Fruit fly (Drosophila melanogaster) whole organism, prepupa: ENCODE results near the gene CG9175.
A peak's percentile ranks its signal among the peaks of the same experiment; 100 is the strongest.

Experiments used
- Blimp-1 ChIP-seq: fragments of 200-800 bp; sonication (Bioruptor generic); optimal IDR thresholded peaks from 3 replicates; lab custom pipeline; 2017; ENCODE audit warnings: missing biosample characterization, missing genetic modification characterization, mild to moderate bottlenecking, moderate library complexity, missing genetic modification reagents
- CG10631 ChIP-seq: fragments of 200-800 bp; sonication (Bioruptor generic); optimal IDR thresholded peaks from 2 replicates; lab custom pipeline; 2016; ENCODE audit warnings: missing biosample characterization, missing genetic modification characterization
- CG10669 ChIP-seq: fragments of 200-800 bp; sonication (Bioruptor generic); optimal IDR thresholded peaks from 3 replicates; lab custom pipeline; 2018; ENCODE audit warnings: missing biosample characterization, mild to moderate bottlenecking, missing genetic modification characterization, moderate library complexity
- CG11294 ChIP-seq: fragments of 200-800 bp; sonication (Bioruptor generic); IDR thresholded peaks from 2 replicates; pipeline ENCODE4 v1.3.6; 2022; ENCODE audit warnings: missing biosample characterization, missing genetic modification characterization
- CG11762 ChIP-seq: fragments of 200-800 bp; sonication (Bioruptor generic); optimal IDR thresholded peaks from 3 replicates; lab custom pipeline; 2016; ENCODE audit warnings: missing biosample characterization, missing genetic modification characterization; ENCODE audit not compliant: insufficient read depth
- CG11902 ChIP-seq: fragments of 200-800 bp; sonication (Bioruptor generic); optimal IDR thresholded peaks from 3 replicates; lab custom pipeline; 2016; ENCODE audit warnings: missing biosample characterization, missing genetic modification characterization
- CG15336 ChIP-seq: fragments of 200-800 bp; sonication (Bioruptor generic); IDR thresholded peaks from 2 replicates; pipeline ENCODE4 v1.3.6; 2022; ENCODE audit warnings: missing biosample characterization, missing genetic modification characterization
- CG1621 ChIP-seq: fragments of 200-800 bp; sonication (Bioruptor generic); optimal IDR thresholded peaks from 3 replicates; lab custom pipeline; 2018; ENCODE audit warnings: missing biosample characterization, mild to moderate bottlenecking, missing genetic modification characterization
- CG3032 ChIP-seq: fragments of 200-800 bp; optimal IDR thresholded peaks from 2 replicates; lab custom pipeline; 2019; ENCODE audit warnings: missing biosample characterization, mild to moderate bottlenecking, missing genetic modification characterization, moderate library complexity
- CG31627 ChIP-seq: fragments of 200-800 bp; sonication (Bioruptor generic); optimal IDR thresholded peaks from 3 replicates; lab custom pipeline; 2016; ENCODE audit warnings: missing biosample characterization, missing genetic modification characterization
- CG3919 ChIP-seq: fragments of 200-800 bp; sonication (Bioruptor generic); optimal IDR thresholded peaks from 3 replicates; lab custom pipeline; 2016; ENCODE audit warnings: missing biosample characterization, missing genetic modification characterization
- CG4318 ChIP-seq: fragments of 200-800 bp; sonication (Bioruptor generic); optimal IDR thresholded peaks from 3 replicates; lab custom pipeline; 2017; ENCODE audit warnings: missing biosample characterization, mild to moderate bottlenecking, missing genetic modification characterization
- CG6163 ChIP-seq: fragments of 200-800 bp; sonication (Bioruptor generic); IDR thresholded peaks from 3 replicates; pipeline ENCODE4 v1.3.6; 2022; ENCODE audit warnings: missing biosample characterization, missing genetic modification characterization
- CG6276 ChIP-seq: fragments of 200-800 bp; sonication (Bioruptor generic); optimal IDR thresholded peaks from 2 replicates; lab custom pipeline; 2017; ENCODE audit warnings: missing biosample characterization, mild to moderate bottlenecking, missing genetic modification characterization
- CG6792 ChIP-seq: fragments of 200-800 bp; sonication (Bioruptor generic); optimal IDR thresholded peaks from 3 replicates; lab custom pipeline; 2016; ENCODE audit warnings: missing biosample characterization, missing genetic modification characterization
- CG6808 ChIP-seq: fragments of 200-800 bp; sonication (Bioruptor generic); optimal IDR thresholded peaks from 3 replicates; lab custom pipeline; 2017; ENCODE audit warnings: missing biosample characterization, missing genetic modification characterization, mild to moderate bottlenecking, moderate library complexity, missing genetic modification reagents
- CG6854 ChIP-seq: fragments of 200-800 bp; sonication (Bioruptor generic); optimal IDR thresholded peaks from 2 replicates; lab custom pipeline; 2017; ENCODE audit warnings: missing biosample characterization, mild to moderate bottlenecking, missing genetic modification characterization
- CG7368 ChIP-seq: fragments of 200-800 bp; sonication (Bioruptor generic); optimal IDR thresholded peaks from 3 replicates; lab custom pipeline; 2016; ENCODE audit warnings: missing biosample characterization, missing genetic modification characterization
- CG8119 ChIP-seq: fragments of 200-800 bp; sonication (Bioruptor generic); IDR thresholded peaks from 3 replicates; pipeline ENCODE4 v1.3.6; 2022; ENCODE audit warnings: missing biosample characterization, missing genetic modification characterization
- CG8632 ChIP-seq: fragments of 200-800 bp; sonication (Bioruptor generic); optimal IDR thresholded peaks from 3 replicates; lab custom pipeline; 2016; ENCODE audit warnings: missing biosample characterization, missing genetic modification characterization
- CG9139 ChIP-seq: fragments of 200-800 bp; sonication (Bioruptor generic); optimal IDR thresholded peaks from 3 replicates; lab custom pipeline; 2017; ENCODE audit warnings: missing biosample characterization, mild to moderate bottlenecking, missing genetic modification characterization
- Eip75B ChIP-seq: fragments of 200-800 bp; sonication (Bioruptor generic); optimal IDR thresholded peaks from 3 replicates; lab custom pipeline; 2016; ENCODE audit warnings: missing biosample characterization, missing genetic modification characterization
- Eip78C ChIP-seq: fragments of 200-800 bp; sonication (Bioruptor generic); peaks from one replicate; lab custom pipeline; 2016; ENCODE audit warnings: missing biosample characterization, missing genetic modification characterization
- Eip93F ChIP-seq: fragments of 200-800 bp; sonication (Bioruptor generic); optimal IDR thresholded peaks from 2 replicates; lab custom pipeline; 2016; ENCODE audit warnings: missing biosample characterization, mild to moderate bottlenecking, missing genetic modification characterization
- Ets21C ChIP-seq: fragments of 200-800 bp; sonication (Bioruptor generic); optimal IDR thresholded peaks from 3 replicates; lab custom pipeline; 2016; ENCODE audit warnings: missing biosample characterization, missing genetic modification characterization
- Ets96B ChIP-seq: fragments of 200-800 bp; optimal IDR thresholded peaks from 2 replicates; lab custom pipeline; 2019; ENCODE audit warnings: missing biosample characterization, mild to moderate bottlenecking, missing genetic modification characterization, moderate library complexity
- Gug ChIP-seq: fragments of 200-800 bp; sonication (Bioruptor generic); IDR thresholded peaks from 2 replicates; pipeline ENCODE4 v1.3.6; 2022; ENCODE audit warnings: missing biosample characterization, missing genetic modification characterization
- Hr39 ChIP-seq: fragments of 200-800 bp; sonication (Bioruptor generic); optimal IDR thresholded peaks from 2 replicates; lab custom pipeline; 2016; ENCODE audit warnings: missing biosample characterization, missing genetic modification characterization
- Hr4 ChIP-seq: fragments of 200-800 bp; sonication (Bioruptor generic); optimal IDR thresholded peaks from 3 replicates; lab custom pipeline; 2016; ENCODE audit warnings: missing biosample characterization, missing genetic modification characterization
- Lpt ChIP-seq: fragments of 200-800 bp; sonication (Bioruptor generic); optimal IDR thresholded peaks from 3 replicates; lab custom pipeline; 2016; ENCODE audit warnings: missing biosample characterization, missing genetic modification characterization
- Met ChIP-seq: fragments of 200-800 bp; sonication (Bioruptor generic); optimal IDR thresholded peaks from 3 replicates; lab custom pipeline; 2016; ENCODE audit warnings: missing biosample characterization, missing genetic modification characterization
- OdsH ChIP-seq: fragments of 200-800 bp; sonication (Bioruptor generic); optimal IDR thresholded peaks from 3 replicates; lab custom pipeline; 2016; ENCODE audit warnings: missing biosample characterization, missing genetic modification characterization
- Sox102F ChIP-seq: fragments of 200-800 bp; sonication (Bioruptor generic); optimal IDR thresholded peaks from 2 replicates; lab custom pipeline; 2016; ENCODE audit warnings: missing biosample characterization, mild to moderate bottlenecking, missing genetic modification characterization
- Sox14 ChIP-seq: fragments of 200-800 bp; sonication (Bioruptor generic); optimal IDR thresholded peaks from 3 replicates; lab custom pipeline; 2016; ENCODE audit warnings: missing biosample characterization, missing genetic modification characterization
- achi ChIP-seq: fragments of 200-800 bp; sonication (Bioruptor generic); optimal IDR thresholded peaks from 3 replicates; lab custom pipeline; 2016; ENCODE audit warnings: missing biosample characterization, missing genetic modification characterization
- acj6 ChIP-seq: fragments of 200-800 bp; sonication (Bioruptor generic); optimal IDR thresholded peaks from 3 replicates; lab custom pipeline; 2016; ENCODE audit warnings: missing biosample characterization, missing genetic modification characterization
- cyc ChIP-seq: fragments of 200-800 bp; sonication (Bioruptor generic); optimal IDR thresholded peaks from 3 replicates; lab custom pipeline; 2016; ENCODE audit warnings: missing biosample characterization, missing genetic modification characterization
- dac ChIP-seq: fragments of 200-800 bp; sonication (Bioruptor generic); optimal IDR thresholded peaks from 2 replicates; lab custom pipeline; 2017; ENCODE audit warnings: missing biosample characterization, mild to moderate bottlenecking, missing genetic modification characterization
- dsx ChIP-seq: fragments of 200-800 bp; optimal IDR thresholded peaks from 3 replicates; lab custom pipeline; 2019; ENCODE audit warnings: missing biosample characterization, mild to moderate bottlenecking, missing genetic modification characterization, moderate library complexity; ENCODE audit not compliant: poor library complexity, severe bottlenecking
- eg ChIP-seq: fragments of 200-800 bp; sonication (Bioruptor generic); IDR thresholded peaks from 3 replicates; pipeline ENCODE4 v1.3.6; 2022; ENCODE audit warnings: missing biosample characterization, missing genetic modification characterization
- esn ChIP-seq: fragments of 200-800 bp; sonication (Bioruptor generic); optimal IDR thresholded peaks from 2 replicates; lab custom pipeline; 2016; ENCODE audit warnings: missing biosample characterization, mild to moderate bottlenecking, missing genetic modification characterization, moderate library complexity
- fd59A ChIP-seq: fragments of 200-800 bp; sonication (Bioruptor generic); optimal IDR thresholded peaks from 2 replicates; lab custom pipeline; 2017; ENCODE audit warnings: missing biosample characterization, mild to moderate bottlenecking, missing genetic modification characterization, missing genetic modification reagents
- fd85E ChIP-seq: fragments of 200-800 bp; sonication (Bioruptor generic); optimal IDR thresholded peaks from 3 replicates; lab custom pipeline; 2016; ENCODE audit warnings: missing biosample characterization, missing genetic modification characterization
- lz ChIP-seq: fragments of 200-800 bp; sonication (Bioruptor generic); optimal IDR thresholded peaks from 3 replicates; lab custom pipeline; 2016; ENCODE audit warnings: missing biosample characterization, missing genetic modification characterization
- net ChIP-seq: fragments of 200-800 bp; sonication (Bioruptor generic); optimal IDR thresholded peaks from 3 replicates; lab custom pipeline; 2016; ENCODE audit warnings: missing biosample characterization, missing genetic modification characterization
- pdm3 ChIP-seq: fragments of 200-800 bp; sonication (Bioruptor generic); optimal IDR thresholded peaks from 3 replicates; lab custom pipeline; 2016; ENCODE audit warnings: missing biosample characterization, missing genetic modification characterization
- salr ChIP-seq, 2 experiments: fragments of 200-800 bp; sonication (Bioruptor generic); optimal IDR thresholded peaks; 3 replicates each; lab custom pipeline; 2016 to 2018; ENCODE audit warnings: missing biosample characterization in 2 of 2, missing genetic modification characterization in 2 of 2, mild to moderate bottlenecking in 1 of 2
- svp ChIP-seq: fragments of 200-800 bp; sonication (Bioruptor generic); peaks from one replicate; lab custom pipeline; 2016; ENCODE audit warnings: missing biosample characterization, missing genetic modification characterization
- topi ChIP-seq: fragments of 200-800 bp; sonication (Bioruptor generic); optimal IDR thresholded peaks from 3 replicates; lab custom pipeline; 2016; ENCODE audit warnings: missing biosample characterization, missing genetic modification characterization

The CG9175 gene

dm6 chr2L:6109313-6109847 is 10.6 kb upstream of the CG9175 start:
- TF ChIP-seq svp (GFP tag; lab: Kevin White, UChicago): peak; percentile 2
- no peak for TF ChIP-seq net (GFP tag; lab: Kevin White, UChicago)

dm6 chr2L:6100202-6100689 is 1.5 kb upstream of the CG9175 start, which contains the start of gene stai:
TSS of gene stai (plus strand) at chr2L:6100377.
- peak; percentile 42 for TF ChIP-seq Eip75B (GFP tag; lab: Kevin White, UChicago)
- TF ChIP-seq net (GFP tag; lab: Kevin White, UChicago): peak; percentile 41
- no peak for TF ChIP-seq Hr4
- TF ChIP-seq CG11294 (GFP tag; lab: Robert Waterston, UW): no peak
- TF ChIP-seq CG10631 (GFP tag; lab: Kevin White, UChicago): no peak
- peak; percentile 45 for TF ChIP-seq esn (GFP tag; lab: Kevin White, UChicago)
- TF ChIP-seq dsx (GFP tag; lab: Kevin White, UChicago): peak; percentile 58
- no peak for TF ChIP-seq fd85E
- peak; percentile 17 for TF ChIP-seq Met
- TF ChIP-seq Sox102F (GFP tag; lab: Kevin White, UChicago): peak; percentile 47
- no peak for TF ChIP-seq Gug (GFP tag; lab: Robert Waterston, UW)
- TF ChIP-seq CG6854 (GFP tag; lab: Kevin White, UChicago): peak; percentile 68
- TF ChIP-seq CG10669 (GFP tag; lab: Kevin White, UChicago): no peak
- no peak for TF ChIP-seq Eip93F (GFP tag; lab: Kevin White, UChicago)
- TF ChIP-seq pdm3 (GFP tag; lab: Kevin White, UChicago): no peak
- peak; percentile 21 for TF ChIP-seq dac (GFP tag; lab: Kevin White, UChicago)
- TF ChIP-seq CG6792 (GFP tag; lab: Kevin White, UChicago): no peak
- TF ChIP-seq CG6808: peak; percentile 66
- peak; percentile 54 for TF ChIP-seq eg (GFP tag; lab: Robert Waterston, UW)
- TF ChIP-seq Ets96B: no peak
- TF ChIP-seq CG8119: peak; percentile 39; the same call in 1 of the 3 replicates
- peak; percentile 51 for TF ChIP-seq CG9139 (GFP tag; lab: Kevin White, UChicago)
- peak; percentile 93 for TF ChIP-seq svp (GFP tag; lab: Kevin White, UChicago)
- TF ChIP-seq CG15336: peak; percentile 25; the same call in 1 of the 2 replicates
- TF ChIP-seq topi: peak; percentile 34
- TF ChIP-seq CG6276 (GFP tag; lab: Kevin White, UChicago): peak; percentile 17
- peak; percentile 57 for TF ChIP-seq CG3919 (GFP tag; lab: Kevin White, UChicago)
- no peak for TF ChIP-seq Hr39 (GFP tag; lab: Kevin White, UChicago)
- TF ChIP-seq OdsH (GFP tag; lab: Kevin White, UChicago): no peak
- no peak for TF ChIP-seq fd59A (GFP tag; lab: Kevin White, UChicago)
- peak; percentile 15 for TF ChIP-seq achi (GFP tag; lab: Kevin White, UChicago)
- no peak for TF ChIP-seq CG8632 (GFP tag; lab: Kevin White, UChicago)
- TF ChIP-seq CG31627 (GFP tag; lab: Kevin White, UChicago): no peak
- TF ChIP-seq lz (GFP tag; lab: Kevin White, UChicago): peak; percentile 13
- TF ChIP-seq CG4318: no peak
- TF ChIP-seq CG11762 (GFP tag; lab: Kevin White, UChicago): peak; percentile 12
- peak; percentile 83; the same call in 2 of the 3 replicates for TF ChIP-seq CG6163 (GFP tag; lab: Robert Waterston, UW)
- TF ChIP-seq CG11902 (GFP tag; lab: Kevin White, UChicago): no peak
- TF ChIP-seq Blimp-1 (GFP tag; lab: Kevin White, UChicago): peak; percentile 88
- TF ChIP-seq CG1621 (tag; lab: Kevin White, UChicago): peak; percentile 24
- TF ChIP-seq CG3032 (tag; lab: Kevin White, UChicago): no peak
- TF ChIP-seq acj6 (GFP tag; lab: Kevin White, UChicago): no peak
- TF ChIP-seq Ets21C (GFP tag; lab: Kevin White, UChicago): no peak
- TF ChIP-seq Lpt (GFP tag; lab: Kevin White, UChicago): peak; percentile 4
- TF ChIP-seq Sox14 (GFP tag; lab: Kevin White, UChicago): peak; percentile 56
- no peak for TF ChIP-seq cyc
- peak; percentile 86 for TF ChIP-seq Eip78C (GFP tag; lab: Kevin White, UChicago)
- peak; percentile 17 for TF ChIP-seq CG7368 (GFP tag; lab: Kevin White, UChicago)
- peak in 1 of 2 experiments; percentile 15 for TF ChIP-seq salr (GFP tag; optimal IDR thresholded peaks at IDR 0.05; lab: Kevin White, UChicago)
